Fruit fly (Drosophila melanogaster): ENCODE results near the gene Pkd2.

Pkd2 gene

dm6 chr2L:12423106-12423836 is 25.2 kb downstream of the Pkd2 start, which contains the start of gene vir-1 (continued):
- TF ChIP-seq CG34376 (GFP tag; optimal IDR thresholded peaks at IDR 0.05), result no peak
- no peak for TF ChIP-seq CG12104 (GFP tag; optimal IDR thresholded peaks at IDR 0.05)
- no peak for TF ChIP-seq Atf3 (GFP tag; optimal IDR thresholded peaks at IDR 0.05)
- TF ChIP-seq CG1529 (GFP tag; optimal IDR thresholded peaks at IDR 0.05), result no peak
- no peak for TF ChIP-seq wdn (GFP tag; IDR thresholded peaks at IDR 0.05)
- no peak for TF ChIP-seq pb (GFP tag; optimal IDR thresholded peaks at IDR 0.05)
- no peak for TF ChIP-seq CG8765 (GFP tag; IDR thresholded peaks at IDR 0.05)
- TF ChIP-seq sd (tag; optimal IDR thresholded peaks at IDR 0.05), result peak; percentile 64
- no peak for TF ChIP-seq CG16779 (GFP tag; IDR thresholded peaks at IDR 0.05)
- TF ChIP-seq Bteb2 (GFP tag; optimal IDR thresholded peaks at IDR 0.05), result no peak
- no peak for TF ChIP-seq CG7786 (GFP tag; optimal IDR thresholded peaks at IDR 0.05)
- peak; percentile 25 for TF ChIP-seq mirr (GFP tag; optimal IDR thresholded peaks at IDR 0.05)
- TF ChIP-seq psq (GFP tag; optimal IDR thresholded peaks at IDR 0.05), result no peak
- no peak for TF ChIP-seq fd3F (GFP tag; optimal IDR thresholded peaks at IDR 0.05)
- peak; percentile 41 for TF ChIP-seq CG12769 (tag; optimal IDR thresholded peaks at IDR 0.05)
- no peak for TF ChIP-seq CG10147 (GFP tag; optimal IDR thresholded peaks at IDR 0.05)
- no peak for TF ChIP-seq Camta (GFP tag; optimal IDR thresholded peaks at IDR 0.05)
- TF ChIP-seq lola (GFP tag; optimal IDR thresholded peaks at IDR 0.05), result no peak
- TF ChIP-seq Med (GFP tag), result peak; percentile 72
- no peak for TF ChIP-seq HLH4C (GFP tag; IDR thresholded peaks at IDR 0.05; ENCODE audit: partially characterized antibody)
- no peak for TF ChIP-seq CG5180 (GFP tag; optimal IDR thresholded peaks at IDR 0.05)
- no peak for TF ChIP-seq kay (GFP tag; optimal IDR thresholded peaks at IDR 0.05)
- TF ChIP-seq CG13287 (GFP tag; IDR thresholded peaks at IDR 0.05; ENCODE audit: partially characterized antibody), result peak; percentile 21; the same call in 1 of the 2 replicates
- no peak for TF ChIP-seq CG9215 (GFP tag; IDR thresholded peaks at IDR 0.05)
- TF ChIP-seq Sin3A (optimal IDR thresholded peaks at IDR 0.05), result no peak
- TF ChIP-seq CG14860 (GFP tag; IDR thresholded peaks at IDR 0.05; ENCODE audit: partially characterized antibody), result no peak
- TF ChIP-seq NFAT (GFP tag; IDR thresholded peaks at IDR 0.05), result peak; percentile 49; the same call in 1 of the 2 replicates
- peak in 1 of 2 experiments; percentile 51 for TF ChIP-seq Eip74EF (GFP tag; optimal IDR thresholded peaks at IDR 0.05)
- TF ChIP-seq z (GFP tag; IDR thresholded peaks at IDR 0.05), result peak; percentile 62; the same call in 2 of the 3 replicates
- no peak for TF ChIP-seq tin (GFP tag; optimal IDR thresholded peaks at IDR 0.05)
- no peak for TF ChIP-seq CG9727 (GFP tag; optimal IDR thresholded peaks at IDR 0.05)
- TF ChIP-seq CG17186 (GFP tag; optimal IDR thresholded peaks at IDR 0.05), result no peak
- TF ChIP-seq eyg (GFP tag; optimal IDR thresholded peaks at IDR 0.05), result no peak
- TF ChIP-seq grn (GFP tag; optimal IDR thresholded peaks at IDR 0.05), result no peak
- no peak for TF ChIP-seq YL-1 (GFP tag; optimal IDR thresholded peaks at IDR 0.05)
- no peak for TF ChIP-seq BEAF-32 (GFP tag; optimal IDR thresholded peaks at IDR 0.05)
- TF ChIP-seq CG31441 (GFP tag; IDR thresholded peaks at IDR 0.05), result no peak
- TF ChIP-seq Rx (GFP tag; IDR thresholded peaks at IDR 0.05), result no peak
- peak; percentile 38 for TF ChIP-seq sqz (GFP tag; optimal IDR thresholded peaks at IDR 0.05)
- TF ChIP-seq CG10267 (tag; optimal IDR thresholded peaks at IDR 0.05), result no peak
- no peak for TF ChIP-seq knrl (GFP tag; IDR thresholded peaks at IDR 0.05; ENCODE audit: partially characterized antibody)
- no peak for TF ChIP-seq disco-r (GFP tag; optimal IDR thresholded peaks at IDR 0.05)
- no peak for TF ChIP-seq CG17912 (GFP tag; optimal IDR thresholded peaks at IDR 0.05)
- TF ChIP-seq Dad (GFP tag; optimal IDR thresholded peaks at IDR 0.05), result no peak
- no peak for TF ChIP-seq emc (GFP tag; optimal IDR thresholded peaks at IDR 0.05)
- TF ChIP-seq Trl (optimal IDR thresholded peaks at IDR 0.05), result peak in 1 of 2 experiments; percentile 43
- no peak for TF ChIP-seq Trl (GFP tag; optimal IDR thresholded peaks at IDR 0.05)
- TF ChIP-seq klu (GFP tag; IDR thresholded peaks at IDR 0.05), result no peak
- no peak for TF ChIP-seq Usf (GFP tag; optimal IDR thresholded peaks at IDR 0.05)
- no peak for TF ChIP-seq CG3163 (GFP tag; optimal IDR thresholded peaks at IDR 0.05)
- no peak for TF ChIP-seq fru (optimal IDR thresholded peaks at IDR 0.05)

Data from whole organism, embryonic.